Fruit fly (Drosophila melanogaster) Kc167 (cell line): ENCODE data around the gene CG6324.
A peak's percentile ranks its signal among the peaks of the same experiment; 100 is the strongest.

ENCODE experiments used
- Myc ChIP-seq: fragments of >200 bp; optimal IDR thresholded peaks from 2 replicates; lab custom pipeline; 2017; ENCODE audit warnings: missing external identifiers
- Sin3A ChIP-seq: fragments of >200 bp; optimal IDR thresholded peaks from 2 replicates; lab custom pipeline; 2018; ENCODE audit warnings: missing external identifiers
- h ChIP-seq: fragments of >200 bp; optimal IDR thresholded peaks from 3 replicates; lab custom pipeline; 2018; ENCODE audit warnings: missing external identifiers
- insv ChIP-seq: fragments of >200 bp; optimal IDR thresholded peaks from 3 replicates; lab custom pipeline; 2018; ENCODE audit warnings: missing external identifiers
- psq ChIP-seq: fragments of >200 bp; optimal IDR thresholded peaks from 2 replicates; lab custom pipeline; 2017; ENCODE audit warnings: missing external identifiers
- ttk ChIP-seq: sonication (Bioruptor generic); optimal IDR thresholded peaks from 2 replicates; lab custom pipeline; 2017; ENCODE audit warnings: missing external identifiers

The CG6324 gene

dm6 chrX:15497440-15498271, 21.8 kb downstream of the CG6324 start:
- TF ChIP-seq insv (lab: Kevin White, UChicago): no peak
- no peak for TF ChIP-seq ttk (lab: Kevin White, UChicago)
- no peak for TF ChIP-seq h (lab: Kevin White, UChicago)
- TF ChIP-seq psq (lab: Kevin White, UChicago): no peak
- TF ChIP-seq Myc (lab: Kevin White, UChicago): no peak
- TF ChIP-seq Sin3A (lab: Kevin White, UChicago): no peak

- TF ChIP-seq ttk (lab: Kevin White, UChicago) (no peak), insv (lab: Kevin White, UChicago) (no peak), psq (lab: Kevin White, UChicago) (no peak), Sin3A (lab: Kevin White, UChicago) (no peak), h (lab: Kevin White, UChicago) (no peak), Myc (lab: Kevin White, UChicago) (no peak)
These were observed 22.9 kb downstream of the CG6324 start for dm6 chrX:15498791-15499190.

- TF ChIP-seq Myc (lab: Kevin White, UChicago) (no peak), ttk (lab: Kevin White, UChicago) (no peak), psq (lab: Kevin White, UChicago) (no peak), insv (lab: Kevin White, UChicago) (no peak), h (lab: Kevin White, UChicago) (no peak), Sin3A (lab: Kevin White, UChicago) (no peak)
These were observed 24.4 kb downstream of the CG6324 start for dm6 chrX:15499996-15500904.

- TF ChIP-seq ttk (lab: Kevin White, UChicago): no peak
- no peak for TF ChIP-seq psq (lab: Kevin White, UChicago)
- no peak for TF ChIP-seq Sin3A (lab: Kevin White, UChicago)
- no peak for TF ChIP-seq insv (lab: Kevin White, UChicago)
- no peak for TF ChIP-seq h (lab: Kevin White, UChicago)
- no peak for TF ChIP-seq Myc (lab: Kevin White, UChicago)
These were observed 25.9 kb downstream of the CG6324 start for dm6 chrX:15501706-15502267.

- peak; percentile 54 for TF ChIP-seq ttk (lab: Kevin White, UChicago)
- no peak for TF ChIP-seq psq (lab: Kevin White, UChicago)
These were observed 27.0 kb downstream of the CG6324 start for dm6 chrX:15502864-15503263.

- TF ChIP-seq psq (lab: Kevin White, UChicago): no peak
- no peak for TF ChIP-seq Sin3A (lab: Kevin White, UChicago)
- TF ChIP-seq Myc (lab: Kevin White, UChicago): no peak
- TF ChIP-seq h (lab: Kevin White, UChicago): no peak
- no peak for TF ChIP-seq ttk (lab: Kevin White, UChicago)
- TF ChIP-seq insv (lab: Kevin White, UChicago): no peak
These were observed 35.5 kb downstream of the CG6324 start for dm6 chrX:15511399-15511798.

- no peak for TF ChIP-seq Myc (lab: Kevin White, UChicago)
- no peak for TF ChIP-seq Sin3A (lab: Kevin White, UChicago)
- TF ChIP-seq ttk (lab: Kevin White, UChicago): no peak
- TF ChIP-seq insv (lab: Kevin White, UChicago): no peak
- TF ChIP-seq psq (lab: Kevin White, UChicago): no peak
- no peak for TF ChIP-seq h (lab: Kevin White, UChicago)
These were observed 46.7 kb downstream of the CG6324 start for dm6 chrX:15522426-15523153.

dm6 chrX:15529197-15529596, 53.3 kb downstream of the CG6324 start:
- no peak for TF ChIP-seq psq (lab: Kevin White, UChicago)

dm6 chrX:15529958-15530357, 54.1 kb downstream of the CG6324 start:
- no peak for TF ChIP-seq Myc (lab: Kevin White, UChicago)
- no peak for TF ChIP-seq psq (lab: Kevin White, UChicago)
- no peak for TF ChIP-seq h (lab: Kevin White, UChicago)
- no peak for TF ChIP-seq Sin3A (lab: Kevin White, UChicago)
- TF ChIP-seq insv (lab: Kevin White, UChicago): no peak
- no peak for TF ChIP-seq ttk (lab: Kevin White, UChicago)

- no peak for TF ChIP-seq Myc (lab: Kevin White, UChicago)
- TF ChIP-seq Sin3A (lab: Kevin White, UChicago): no peak
- no peak for TF ChIP-seq psq (lab: Kevin White, UChicago)
- no peak for TF ChIP-seq h (lab: Kevin White, UChicago)
- TF ChIP-seq ttk (lab: Kevin White, UChicago): no peak
These were observed 54.5 kb downstream of the CG6324 start for dm6 chrX:15530369-15530768.
